Worm (Caenorhabditis elegans) whole organism, L3 larva: ENCODE data around the gene Y48C3A.20.

Source experiments
- egl-5 ChIP-seq: fragments of 150-350 bp; optimal IDR thresholded peaks from 2 replicates; lab custom pipeline; 2017; ENCODE audit warnings: missing biosample characterization, missing genetic modification reagents, missing genetic modification characterization, inconsistent platforms
- nhr-237 ChIP-seq: fragments of 150-350 bp; optimal IDR thresholded peaks from 2 replicates; lab custom pipeline; 2014; ENCODE audit warnings: missing biosample characterization, missing genetic modification characterization
- nhr-76 ChIP-seq: fragments of 150-350 bp; sonication (generic microtip); optimal IDR thresholded peaks from 5 replicates; lab custom pipeline; 2014; ENCODE audit warnings: missing biosample characterization, missing genetic modification characterization
- tbx-2 ChIP-seq: sonication (generic microtip); optimal IDR thresholded peaks from 2 replicates; lab custom pipeline; 2016; ENCODE audit warnings: mild to moderate bottlenecking, missing genetic modification characterization, missing compliant biosample characterization
- unc-39 ChIP-seq: sonication (generic microtip); optimal IDR thresholded peaks from 4 replicates; lab custom pipeline; 2017; ENCODE audit warnings: missing biosample characterization, missing genetic modification characterization
- unc-62 ChIP-seq: fragments of 150-350 bp; sonication (generic microtip); optimal IDR thresholded peaks from 4 replicates; lab custom pipeline; 2014; ENCODE audit warnings: missing biosample characterization, missing genetic modification reagents, missing genetic modification characterization

DNA sequence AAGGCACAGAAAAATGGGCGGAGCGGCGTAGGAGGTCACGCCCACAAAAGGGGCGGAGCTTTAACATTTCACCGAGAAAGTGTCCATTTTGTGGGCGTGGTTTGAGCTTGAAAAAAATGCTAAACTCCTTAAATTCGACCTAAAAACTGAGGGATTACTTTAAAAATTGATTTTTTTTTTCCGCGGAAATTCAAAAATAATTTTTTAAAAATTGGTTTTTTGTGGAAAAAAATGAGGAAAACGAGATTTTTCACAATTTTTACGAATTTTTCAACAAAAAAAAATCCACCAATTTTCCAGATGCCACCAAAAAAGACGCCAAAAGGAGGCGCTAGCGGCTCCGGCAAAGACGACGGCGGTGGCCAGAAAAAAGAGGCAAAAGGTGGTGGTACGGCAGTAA lies 33.3 kb downstream of the Y48C3A.20 start, which contains the start of gene pinn-4:
- TF ChIP-seq tbx-2 (tag; lab: Kevin White, UChicago) (no peak), nhr-237 (no peak), egl-5 (tag; lab: Kevin White, UChicago) (no peak), unc-62 (no peak), unc-39 (tag; lab: Kevin White, UChicago) (no peak), nhr-76 (tag; lab: Kevin White, UChicago) (no peak)
